Worm (Caenorhabditis elegans): Measurements from ENCODE around the gene F39H12.1.

The F39H12.1 gene

ce11 chrX:825375-825774 lies 9.2 kb upstream of the F39H12.1 start, which contains the start of gene daf-3:
Gene daf-3, minus strand, starts transcription at chrX:825475.
- TF ChIP-seq ceh-83 (GFP tag; optimal IDR thresholded peaks at IDR 0.05) (no peak), tbx-8 (GFP tag; optimal IDR thresholded peaks at IDR 0.05) (no peak), sem-2 (GFP tag; optimal IDR thresholded peaks at IDR 0.05) (no peak), ceh-39 (tag; optimal IDR thresholded peaks at IDR 0.05) (no peak), ham-2 (GFP tag; optimal IDR thresholded peaks at IDR 0.05) (no peak), unc-39 (tag; optimal IDR thresholded peaks at IDR 0.05) (no peak), ces-1 (GFP tag; optimal IDR thresholded peaks at IDR 0.05) (no peak), elt-1 (tag; optimal IDR thresholded peaks at IDR 0.05; ENCODE audit: borderline replicate concordance, insufficient read depth) (no peak), flh-1 (GFP tag; optimal IDR thresholded peaks at IDR 0.05) (no peak), M03D4.4 (tag; optimal IDR thresholded peaks at IDR 0.05) (no peak), mep-1 (tag; optimal IDR thresholded peaks at IDR 0.05) (no peak), sptf-1 (tag; optimal IDR thresholded peaks at IDR 0.05) (no peak), bed-3 (GFP tag; optimal IDR thresholded peaks at IDR 0.05) (no peak)

- TF ChIP-seq hlh-1 (tag; optimal IDR thresholded peaks at IDR 0.05) (peak; percentile 24), unc-62 (GFP tag; optimal IDR thresholded peaks at IDR 0.05) (peak; percentile 7), ceh-39 (tag; optimal IDR thresholded peaks at IDR 0.05) (peak; percentile 69), unc-39 (tag; optimal IDR thresholded peaks at IDR 0.05) (no peak), nhr-237 (tag; optimal IDR thresholded peaks at IDR 0.05) (no peak), ham-2 (GFP tag; optimal IDR thresholded peaks at IDR 0.05) (no peak), zip-8 (tag; optimal IDR thresholded peaks at IDR 0.05) (no peak), ceh-83 (GFP tag; optimal IDR thresholded peaks at IDR 0.05) (no peak), mep-1 (tag; optimal IDR thresholded peaks at IDR 0.05) (no peak), nhr-2 (tag; optimal IDR thresholded peaks at IDR 0.05) (no peak), ces-1 (GFP tag; optimal IDR thresholded peaks at IDR 0.05) (peak; percentile 78), elt-3 (tag; optimal IDR thresholded peaks at IDR 0.05) (no peak), tbx-8 (GFP tag; optimal IDR thresholded peaks at IDR 0.05) (no peak), M03D4.4 (tag; optimal IDR thresholded peaks at IDR 0.05) (no peak)
These were observed 8.7 kb upstream of the F39H12.1 start for ce11 chrX:825924-826323.

ce11 chrX:827502-827901 lies 7.1 kb upstream of the F39H12.1 start:
- TF ChIP-seq unc-62 (GFP tag; optimal IDR thresholded peaks at IDR 0.05) (peak; percentile 13), lin-13 (tag; optimal IDR thresholded peaks at IDR 0.05) (no peak), ceh-39 (tag; optimal IDR thresholded peaks at IDR 0.05) (no peak), mep-1 (tag; optimal IDR thresholded peaks at IDR 0.05) (peak; percentile 24), pha-4 (tag; optimal IDR thresholded peaks at IDR 0.05) (peak; percentile 43), zip-8 (tag; optimal IDR thresholded peaks at IDR 0.05) (no peak), snpc-4 (tag; optimal IDR thresholded peaks at IDR 0.05) (no peak), unc-39 (tag; optimal IDR thresholded peaks at IDR 0.05) (no peak), flh-1 (GFP tag; optimal IDR thresholded peaks at IDR 0.05) (no peak), ham-2 (GFP tag; optimal IDR thresholded peaks at IDR 0.05) (peak; percentile 41), nhr-76 (tag; optimal IDR thresholded peaks at IDR 0.05) (no peak), mls-2 (tag; optimal IDR thresholded peaks at IDR 0.05) (peak; percentile 12), tbx-8 (GFP tag; optimal IDR thresholded peaks at IDR 0.05) (no peak), sptf-1 (tag; optimal IDR thresholded peaks at IDR 0.05) (peak; percentile 53), blmp-1 (tag; optimal IDR thresholded peaks at IDR 0.05) (no peak), nhr-237 (tag; optimal IDR thresholded peaks at IDR 0.05) (peak; percentile 41), hlh-1 (tag; optimal IDR thresholded peaks at IDR 0.05) (peak; percentile 14), mab-5 (tag; optimal IDR thresholded peaks at IDR 0.05) (no peak), drap-1 (GFP tag; optimal IDR thresholded peaks at IDR 0.05) (peak; percentile 42), ces-1 (GFP tag; optimal IDR thresholded peaks at IDR 0.05) (peak; percentile 91), elt-1 (tag; optimal IDR thresholded peaks at IDR 0.05; ENCODE audit: borderline replicate concordance, insufficient read depth) (no peak), unc-120 (tag; optimal IDR thresholded peaks at IDR 0.05; ENCODE audit: poor library complexity, severe bottlenecking) (peak; percentile 69)

ce11 chrX:828603-829002 lies 6.0 kb upstream of the F39H12.1 start, which contains the start of gene wdr-54:
Gene wdr-54, plus strand, starts transcription at chrX:828903.
- TF ChIP-seq nhr-76 (tag; optimal IDR thresholded peaks at IDR 0.05) (no peak), bed-3 (GFP tag; optimal IDR thresholded peaks at IDR 0.05) (no peak), drap-1 (GFP tag; optimal IDR thresholded peaks at IDR 0.05) (no peak), lin-13 (tag; optimal IDR thresholded peaks at IDR 0.05) (no peak), ceh-43 (GFP tag; optimal IDR thresholded peaks at IDR 0.05) (no peak), snpc-4 (tag; optimal IDR thresholded peaks at IDR 0.05) (no peak), zip-8 (tag; optimal IDR thresholded peaks at IDR 0.05) (no peak), tbx-8 (GFP tag; optimal IDR thresholded peaks at IDR 0.05) (no peak), unc-39 (tag; optimal IDR thresholded peaks at IDR 0.05) (no peak), blmp-1 (tag; optimal IDR thresholded peaks at IDR 0.05) (no peak)

ce11 chrX:830185-830584 lies 4.4 kb upstream of the F39H12.1 start:
- TF ChIP-seq ztf-11 (tag; optimal IDR thresholded peaks at IDR 0.05) (no peak), sptf-1 (tag; optimal IDR thresholded peaks at IDR 0.05) (no peak), nhr-28 (tag; optimal IDR thresholded peaks at IDR 0.05) (no peak), mls-2 (tag; optimal IDR thresholded peaks at IDR 0.05) (no peak), ces-1 (GFP tag; optimal IDR thresholded peaks at IDR 0.05) (no peak), unc-62 (GFP tag; optimal IDR thresholded peaks at IDR 0.05) (no peak), lin-32 (GFP tag; optimal IDR thresholded peaks at IDR 0.05) (no peak), snpc-4 (tag; optimal IDR thresholded peaks at IDR 0.05) (no peak), nhr-12 (tag; optimal IDR thresholded peaks at IDR 0.05) (no peak), zip-8 (tag; optimal IDR thresholded peaks at IDR 0.05) (no peak)
